Worm (Caenorhabditis elegans): ENCODE results near the gene crh-2.

- TF ChIP-seq cnd-1 (tag; optimal IDR thresholded peaks at IDR 0.05) (no peak), nhr-28 (tag; optimal IDR thresholded peaks at IDR 0.05) (no peak), drap-1 (GFP tag; optimal IDR thresholded peaks at IDR 0.05) (no peak), lsy-2 (tag; optimal IDR thresholded peaks at IDR 0.05) (no peak), pha-4 (tag; optimal IDR thresholded peaks at IDR 0.05) (no peak), nhr-237 (tag; optimal IDR thresholded peaks at IDR 0.05) (no peak), ces-1 (GFP tag; optimal IDR thresholded peaks at IDR 0.05) (no peak), elt-1 (tag; optimal IDR thresholded peaks at IDR 0.05; ENCODE audit: borderline replicate concordance, insufficient read depth) (no peak), unc-39 (tag; optimal IDR thresholded peaks at IDR 0.05) (no peak), mab-5 (tag; optimal IDR thresholded peaks at IDR 0.05) (no peak), ceh-83 (GFP tag; optimal IDR thresholded peaks at IDR 0.05) (no peak), mls-2 (tag; optimal IDR thresholded peaks at IDR 0.05) (no peak), unc-120 (tag; optimal IDR thresholded peaks at IDR 0.05; ENCODE audit: poor library complexity, severe bottlenecking) (no peak)
These were observed 4.9 kb downstream of the crh-2 start for ce11 chrII:5182451-5182850.
